Fruit fly (Drosophila melanogaster) whole organism, pupa: ENCODE results near the gene Lsd-2.

Source experiments
- CG12605 ChIP-seq: fragments of 200-800 bp; sonication (Bioruptor generic); IDR thresholded peaks from 2 replicates; pipeline ENCODE4 v1.3.6; 2022; ENCODE audit warnings: missing biosample characterization, missing genetic modification characterization
- CG8159 ChIP-seq: fragments of 200-800 bp; sonication (Bioruptor generic); optimal IDR thresholded peaks from 3 replicates; lab custom pipeline; 2018; ENCODE audit warnings: missing biosample characterization, mild to moderate bottlenecking, missing genetic modification characterization, moderate library complexity
- Ets98B ChIP-seq: fragments of 200-800 bp; sonication (Bioruptor generic); IDR thresholded peaks from 2 replicates; pipeline ENCODE4 v1.3.6; 2022; ENCODE audit warnings: missing biosample characterization, missing genetic modification characterization
- gl ChIP-seq: fragments of 200-800 bp; sonication (Bioruptor generic); optimal IDR thresholded peaks from 2 replicates; lab custom pipeline; 2018; ENCODE audit warnings: missing biosample characterization, mild to moderate bottlenecking, missing genetic modification characterization

dm6 chrX:15048713-15049112 is 27.3 kb downstream of the Lsd-2 start:
- TF ChIP-seq CG12605: no peak
- TF ChIP-seq CG8159 (tag; lab: Kevin White, UChicago): no peak
- no peak for TF ChIP-seq Ets98B (GFP tag; lab: Robert Waterston, UW)
- no peak for TF ChIP-seq gl (tag; lab: Kevin White, UChicago)
